Worm (Caenorhabditis elegans) whole organism, mixed stage, embryonic: Measurements from ENCODE around the gene gcy-3.

Experiments
- ces-1 ChIP-seq: fragments of 150-350 bp; optimal IDR thresholded peaks from 2 replicates; lab custom pipeline; 2014; ENCODE audit warnings: missing biosample characterization, missing genetic modification reagents, missing genetic modification characterization
- elt-3 ChIP-seq: fragments of 150-350 bp; optimal IDR thresholded peaks from 2 replicates; lab custom pipeline; 2014; ENCODE audit warnings: missing biosample characterization, missing genetic modification characterization
- lsy-2 ChIP-seq: fragments of 150-350 bp; optimal IDR thresholded peaks from 2 replicates; lab custom pipeline; 2014; ENCODE audit warnings: missing biosample characterization, missing genetic modification characterization
- mab-5 ChIP-seq: fragments of 150-350 bp; optimal IDR thresholded peaks from 2 replicates; lab custom pipeline; 2014; ENCODE audit warnings: missing biosample characterization, missing genetic modification characterization
- nhr-237 ChIP-seq: fragments of 150-350 bp; optimal IDR thresholded peaks from 2 replicates; lab custom pipeline; 2014; ENCODE audit warnings: missing biosample characterization, missing genetic modification characterization
- nhr-76 ChIP-seq: sonication (generic microtip); optimal IDR thresholded peaks from 2 replicates; lab custom pipeline; 2017; ENCODE audit warnings: missing biosample characterization, missing genetic modification characterization
- pha-4 ChIP-seq: fragments of 150-350 bp; optimal IDR thresholded peaks from 2 replicates; lab custom pipeline; 2018; ENCODE audit warnings: missing biosample characterization, missing genetic modification reagents, missing genetic modification characterization
- snpc-4 ChIP-seq: fragments of 150-350 bp; optimal IDR thresholded peaks from 2 replicates; lab custom pipeline; 2014; ENCODE audit warnings: missing biosample characterization, missing genetic modification characterization
- sptf-1 ChIP-seq: sonication (generic microtip); optimal IDR thresholded peaks from 2 replicates; lab custom pipeline; 2017; ENCODE audit warnings: mild to moderate bottlenecking, missing genetic modification characterization, moderate library complexity, missing compliant biosample characterization
- unc-39 ChIP-seq: fragments of 150-350 bp; optimal IDR thresholded peaks from 2 replicates; lab custom pipeline; 2014; ENCODE audit warnings: missing biosample characterization, missing genetic modification characterization
- unc-62 ChIP-seq: fragments of 150-350 bp; optimal IDR thresholded peaks from 2 replicates; lab custom pipeline; 2014; ENCODE audit warnings: missing biosample characterization, missing genetic modification reagents, missing genetic modification characterization
- zip-8 ChIP-seq: fragments of 150-350 bp; optimal IDR thresholded peaks from 2 replicates; lab custom pipeline; 2014; ENCODE audit warnings: missing biosample characterization, missing genetic modification characterization
- ztf-11 ChIP-seq: fragments of 150-350 bp; optimal IDR thresholded peaks from 2 replicates; lab custom pipeline; 2014; ENCODE audit warnings: missing biosample characterization, missing genetic modification characterization

DNA sequence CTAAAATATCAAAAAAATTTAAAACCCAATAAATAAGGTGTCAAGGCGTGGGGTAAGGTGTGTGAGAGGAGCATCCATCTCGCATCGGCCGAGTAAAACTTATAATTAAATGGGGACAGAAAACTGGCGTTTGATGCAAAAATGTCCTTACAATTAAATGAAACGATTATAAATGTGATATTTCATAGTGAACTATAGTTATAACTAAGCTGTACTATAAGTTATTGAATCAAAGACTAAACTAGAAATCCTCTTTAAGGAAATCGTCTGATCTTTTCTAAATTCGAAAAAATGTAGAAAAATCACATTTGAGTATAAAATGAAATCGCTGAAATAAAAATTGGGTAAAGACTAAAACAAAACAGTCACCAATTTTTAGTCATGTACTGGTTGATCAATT lies 43.6 kb upstream of the gcy-3 start, which contains the start of gene sra-6:
- TF ChIP-seq nhr-76 (tag; lab: Kevin White, UChicago) (no peak), ces-1 (no peak), ztf-11 (no peak), zip-8 (tag; lab: Kevin White, UChicago) (no peak), elt-3 (tag; lab: Kevin White, UChicago) (no peak), unc-39 (tag; lab: Kevin White, UChicago) (no peak), pha-4 (no peak), mab-5 (no peak), lsy-2 (no peak), nhr-237 (tag; lab: Kevin White, UChicago) (no peak), sptf-1 (tag; lab: Kevin White, UChicago) (no peak), unc-62 (GFP tag; lab: Kevin White, UChicago) (no peak), snpc-4 (tag; lab: Kevin White, UChicago) (no peak)
